Fruit fly (Drosophila melanogaster) whole organism, embryonic: Measurements from ENCODE around the gene CG10560.

Experiments used
- Abd-B ChIP-seq: fragments of 200-800 bp; sonication (Bioruptor generic); optimal IDR thresholded peaks from 2 replicates; lab custom pipeline; 2018; ENCODE audit warnings: missing biosample characterization, mild to moderate bottlenecking, missing genetic modification characterization, moderate library complexity
- Blimp-1 ChIP-seq: fragments of 200-800 bp; sonication (Bioruptor generic); optimal IDR thresholded peaks from 3 replicates; lab custom pipeline; 2018; ENCODE audit warnings: missing biosample characterization, missing genetic modification characterization, mild to moderate bottlenecking, moderate library complexity, missing genetic modification reagents
- CG10209 ChIP-seq: fragments of 200-800 bp; sonication (Bioruptor generic); optimal IDR thresholded peaks from 3 replicates; lab custom pipeline; 2017; ENCODE audit warnings: missing biosample characterization, mild to moderate bottlenecking, missing genetic modification characterization, missing genetic modification reagents
- CG3065 ChIP-seq: fragments of 200-800 bp; sonication (Bioruptor generic); optimal IDR thresholded peaks from 2 replicates; lab custom pipeline; 2016; ENCODE audit warnings: missing biosample characterization, missing genetic modification characterization
- Dp ChIP-seq: fragments of 200-800 bp; sonication (Bioruptor generic); optimal IDR thresholded peaks from 2 replicates; lab custom pipeline; 2018; ENCODE audit warnings: missing biosample characterization, mild to moderate bottlenecking, missing genetic modification characterization, moderate library complexity
- HLH3B ChIP-seq: fragments of 200-800 bp; sonication (Bioruptor generic); IDR thresholded peaks from 2 replicates; pipeline ENCODE4 v1.3.6; 2022; ENCODE audit warnings: missing biosample characterization, missing genetic modification characterization
- Sox102F ChIP-seq: fragments of 200-800 bp; sonication (Bioruptor generic); optimal IDR thresholded peaks from 2 replicates; lab custom pipeline; 2018; ENCODE audit warnings: missing biosample characterization, mild to moderate bottlenecking, missing genetic modification characterization, moderate library complexity
- ap ChIP-seq: fragments of 200-800 bp; sonication (Bioruptor generic); IDR thresholded peaks from 2 replicates; pipeline ENCODE4 v1.3.6; 2022; ENCODE audit warnings: missing biosample characterization, missing genetic modification characterization
- ato ChIP-seq: fragments of 200-800 bp; sonication (Bioruptor generic); IDR thresholded peaks from 2 replicates; pipeline ENCODE4 v1.3.6; 2022; ENCODE audit warnings: missing biosample characterization, missing genetic modification characterization; ENCODE audit not compliant: partially characterized antibody
- cg ChIP-seq: fragments of 200-800 bp; sonication (Bioruptor generic); optimal IDR thresholded peaks from 3 replicates; lab custom pipeline; 2019; ENCODE audit warnings: missing biosample characterization, mild to moderate bottlenecking, missing genetic modification characterization, moderate library complexity
- onecut ChIP-seq: fragments of 200-800 bp; sonication (Bioruptor generic); IDR thresholded peaks from 2 replicates; pipeline ENCODE4 v1.3.6; 2022; ENCODE audit warnings: missing biosample characterization, missing genetic modification characterization
- p53 ChIP-seq: fragments of 200-800 bp; sonication (Bioruptor generic); optimal IDR thresholded peaks from 2 replicates; lab custom pipeline; 2016; ENCODE audit warnings: missing biosample characterization, missing genetic modification characterization

DNA sequence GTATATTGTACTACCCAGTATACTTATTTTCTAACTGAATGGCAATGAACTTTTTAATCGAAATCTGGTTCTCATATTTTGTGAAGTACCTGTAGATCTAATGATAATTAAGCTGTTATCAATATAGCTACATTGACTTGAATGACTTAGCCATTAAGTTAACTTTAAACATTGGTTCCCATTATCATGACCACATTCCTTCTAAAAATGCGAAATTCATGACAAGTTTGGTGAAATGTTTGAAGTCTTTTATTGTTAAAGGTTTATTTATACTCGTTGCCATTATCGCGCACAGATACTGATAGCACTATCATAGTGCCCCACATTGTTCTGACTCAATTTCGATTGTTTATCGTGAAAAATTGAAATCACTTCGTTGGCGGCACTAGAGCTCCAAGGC lies 997 bp upstream of the CG10560 start:
- no peak for TF ChIP-seq CG10209 (GFP tag; lab: Kevin White, UChicago)
- TF ChIP-seq onecut = no peak
- no peak for TF ChIP-seq ato (GFP tag; lab: Robert Waterston, UW)
- TF ChIP-seq Sox102F = no peak
- no peak for TF ChIP-seq p53 (GFP tag; lab: Kevin White, UChicago)
- no peak for TF ChIP-seq cg (GFP tag; lab: Kevin White, UChicago)
- TF ChIP-seq Dp (GFP tag; lab: Kevin White, UChicago) = no peak
- TF ChIP-seq Abd-B (GFP tag; lab: Kevin White, UChicago) = no peak
- no peak for TF ChIP-seq Blimp-1
- TF ChIP-seq CG3065 = no peak
- no peak for TF ChIP-seq HLH3B
- no peak for TF ChIP-seq ap
